Fruit fly (Drosophila melanogaster) whole organism, embryonic: Measurements from ENCODE around the gene Bet1.

ENCODE experiments used
- ATbp ChIP-seq: fragments of 200-800 bp; sonication (Bioruptor generic); optimal IDR thresholded peaks from 2 replicates; lab custom pipeline; 2017; ENCODE audit warnings: missing biosample characterization, mild to moderate bottlenecking, missing genetic modification characterization, missing genetic modification reagents
- Awh ChIP-seq: fragments of 200-800 bp; sonication (Bioruptor generic); IDR thresholded peaks from 2 replicates; pipeline ENCODE4, ENCODE4 v1.3.6; 2022; ENCODE audit warnings: missing biosample characterization, missing genetic modification characterization
- Bgb ChIP-seq: fragments of 200-800 bp; sonication (Bioruptor generic); IDR thresholded peaks from 2 replicates; pipeline ENCODE4 v1.3.6; 2022; ENCODE audit warnings: missing biosample characterization, missing genetic modification characterization; ENCODE audit not compliant: partially characterized antibody
- CG10462 ChIP-seq: fragments of 200-800 bp; sonication (Bioruptor generic); optimal IDR thresholded peaks from 2 replicates; lab custom pipeline; 2016; ENCODE audit warnings: missing biosample characterization, missing genetic modification characterization
- CG10959 ChIP-seq: fragments of 200-800 bp; sonication (Bioruptor generic); IDR thresholded peaks from 2 replicates; pipeline ENCODE4 v1.3.6; 2022; ENCODE audit warnings: missing biosample characterization, missing genetic modification characterization
- CG11398 ChIP-seq: fragments of 200-800 bp; sonication (Bioruptor generic); optimal IDR thresholded peaks from 2 replicates; lab custom pipeline; 2016; ENCODE audit warnings: missing biosample characterization, missing genetic modification characterization
- CG13296 ChIP-seq: fragments of 200-800 bp; sonication (Bioruptor generic); optimal IDR thresholded peaks from 3 replicates; lab custom pipeline; 2018; ENCODE audit warnings: missing biosample characterization, mild to moderate bottlenecking, missing genetic modification characterization
- CG13894 ChIP-seq: fragments of 200-800 bp; sonication (Bioruptor generic); optimal IDR thresholded peaks from 3 replicates; lab custom pipeline; 2018; ENCODE audit warnings: missing biosample characterization, mild to moderate bottlenecking, missing genetic modification characterization, moderate library complexity
- CG14050 ChIP-seq: fragments of 200-800 bp; sonication (Bioruptor generic); IDR thresholded peaks from 3 replicates; pipeline ENCODE4 v1.3.6; 2022; ENCODE audit warnings: missing biosample characterization, missing genetic modification characterization
- CG14710 ChIP-seq: fragments of 200-800 bp; sonication (Bioruptor generic); optimal IDR thresholded peaks from 3 replicates; lab custom pipeline; 2019; ENCODE audit warnings: missing biosample characterization, mild to moderate bottlenecking, missing genetic modification characterization, moderate library complexity
- CG17328 ChIP-seq: fragments of 200-800 bp; sonication (Bioruptor generic); IDR thresholded peaks from 2 replicates; pipeline ENCODE4 v1.3.6; 2022; ENCODE audit warnings: missing biosample characterization, missing genetic modification characterization
- CG17359 ChIP-seq: fragments of 200-800 bp; sonication (Bioruptor generic); optimal IDR thresholded peaks from 3 replicates; lab custom pipeline; 2018; ENCODE audit warnings: missing biosample characterization, mild to moderate bottlenecking, missing genetic modification characterization, moderate library complexity
- CG2678 ChIP-seq: fragments of 200-800 bp; sonication (Bioruptor generic); optimal IDR thresholded peaks from 3 replicates; lab custom pipeline; 2019; ENCODE audit warnings: missing biosample characterization, mild to moderate bottlenecking, missing genetic modification characterization, moderate library complexity
- CG31224 ChIP-seq: fragments of 200-800 bp; sonication (Bioruptor generic); IDR thresholded peaks from 2 replicates; pipeline ENCODE4 v1.3.6; 2022; ENCODE audit warnings: missing biosample characterization, missing genetic modification characterization
- CG3163 ChIP-seq: fragments of 200-800 bp; sonication (Bioruptor generic); optimal IDR thresholded peaks from 3 replicates; lab custom pipeline; 2016; ENCODE audit warnings: missing biosample characterization, missing genetic modification characterization
- CG32532 ChIP-seq: fragments of 200-800 bp; sonication (Bioruptor generic); IDR thresholded peaks from 2 replicates; pipeline ENCODE4 v1.3.6; 2022; ENCODE audit warnings: missing biosample characterization, missing genetic modification characterization
- CG32772 ChIP-seq: fragments of 200-800 bp; sonication (Bioruptor generic); IDR thresholded peaks from 2 replicates; pipeline ENCODE4 v1.3.6; 2022; ENCODE audit warnings: missing biosample characterization, missing genetic modification characterization
- CG34376 ChIP-seq: fragments of 200-800 bp; sonication (Bioruptor generic); optimal IDR thresholded peaks from 2 replicates; lab custom pipeline; 2018; ENCODE audit warnings: missing biosample characterization, mild to moderate bottlenecking, missing genetic modification characterization
- CG42726 ChIP-seq: fragments of 200-800 bp; sonication (Bioruptor generic); IDR thresholded peaks from 2 replicates; pipeline ENCODE4 v1.3.6; 2022; ENCODE audit warnings: missing biosample characterization, missing genetic modification characterization; ENCODE audit not compliant: partially characterized antibody
- CG4328 ChIP-seq: fragments of 200-800 bp; sonication (Bioruptor generic); optimal IDR thresholded peaks from 3 replicates; lab custom pipeline; 2017; ENCODE audit warnings: missing biosample characterization, missing genetic modification reagents, missing genetic modification characterization
- CG7963 ChIP-seq: fragments of 200-800 bp; sonication (Bioruptor generic); IDR thresholded peaks from 3 replicates; pipeline ENCODE4 v1.3.6; 2022; ENCODE audit warnings: missing biosample characterization, missing genetic modification characterization; ENCODE audit not compliant: partially characterized antibody
- CG8290 ChIP-seq, 3 experiments: fragments of 200-800 bp; sonication (Bioruptor generic); optimal IDR thresholded peaks; 2 replicates each; lab custom pipeline; 2016 to 2019; ENCODE audit warnings: missing biosample characterization in 3 of 3, missing genetic modification characterization in 3 of 3, mild to moderate bottlenecking in 2 of 3, moderate library complexity in 1 of 3
- CG8924 ChIP-seq: fragments of 200-800 bp; optimal IDR thresholded peaks from 3 replicates; lab custom pipeline; 2019; ENCODE audit warnings: missing biosample characterization, mild to moderate bottlenecking, missing genetic modification characterization, moderate library complexity
- CG8944 ChIP-seq: fragments of 200-800 bp; sonication (Bioruptor generic); optimal IDR thresholded peaks from 3 replicates; lab custom pipeline; 2016; ENCODE audit warnings: missing biosample characterization, missing genetic modification characterization
- CG9437 ChIP-seq: fragments of 200-800 bp; sonication (Bioruptor generic); optimal IDR thresholded peaks from 2 replicates; lab custom pipeline; 2018; ENCODE audit warnings: missing biosample characterization, mild to moderate bottlenecking, missing genetic modification characterization
- Gug ChIP-seq: fragments of 200-800 bp; sonication (Bioruptor generic); IDR thresholded peaks from 4 replicates; pipeline ENCODE4 v1.3.6; 2022; ENCODE audit warnings: missing biosample characterization, missing genetic modification characterization
- H15 ChIP-seq: fragments of 200-800 bp; sonication (Bioruptor generic); IDR thresholded peaks from 3 replicates; pipeline ENCODE4 v1.3.6; 2022; ENCODE audit warnings: missing biosample characterization, missing genetic modification characterization
- Hand ChIP-seq: fragments of 200-800 bp; sonication (Bioruptor generic); optimal IDR thresholded peaks from 2 replicates; lab custom pipeline; 2017; ENCODE audit warnings: mild to moderate bottlenecking, missing biosample characterization, missing genetic modification reagents, missing genetic modification characterization
- Lpt ChIP-seq: fragments of >200 bp; optimal IDR thresholded peaks from 2 replicates; lab custom pipeline; 2018; ENCODE audit warnings: missing biosample characterization, missing genetic modification characterization
- MBD-R2 ChIP-seq: fragments of 200-800 bp; sonication (Bioruptor generic); IDR thresholded peaks from 2 replicates; pipeline ENCODE4 v1.3.6; 2022; ENCODE audit warnings: missing biosample characterization, missing genetic modification characterization
- Max ChIP-seq: fragments of 200-800 bp; sonication (Bioruptor generic); optimal IDR thresholded peaks from 2 replicates; lab custom pipeline; 2016; ENCODE audit warnings: missing biosample characterization, mild to moderate bottlenecking, missing genetic modification characterization
- Med ChIP-seq: fragments of 200-800 bp; sonication (Bioruptor generic); peaks from one replicate; lab custom pipeline; 2016; ENCODE audit warnings: missing biosample characterization, missing genetic modification characterization, mild to moderate bottlenecking, inconsistent platforms, moderate library complexity
- Mrtf ChIP-seq: fragments of 200-800 bp; sonication (Bioruptor generic); IDR thresholded peaks from 3 replicates; pipeline ENCODE4 v1.3.6; 2022; ENCODE audit warnings: missing biosample characterization, missing genetic modification characterization
- Poxn ChIP-seq: fragments of 200-800 bp; sonication (Bioruptor generic); IDR thresholded peaks from 2 replicates; pipeline ENCODE4 v1.3.6; 2022; ENCODE audit warnings: missing biosample characterization, missing genetic modification characterization
- Six4 ChIP-seq: fragments of 200-800 bp; sonication (Bioruptor generic); optimal IDR thresholded peaks from 2 replicates; lab custom pipeline; 2016; ENCODE audit warnings: missing biosample characterization, missing genetic modification characterization
- bigmax ChIP-seq: fragments of 200-800 bp; sonication (Bioruptor generic); optimal IDR thresholded peaks from 2 replicates; lab custom pipeline; 2018; ENCODE audit warnings: missing biosample characterization, mild to moderate bottlenecking, missing genetic modification characterization
- cato ChIP-seq: fragments of 200-800 bp; sonication (Bioruptor generic); optimal IDR thresholded peaks from 2 replicates; lab custom pipeline; 2016; ENCODE audit warnings: missing biosample characterization, missing genetic modification characterization, borderline replicate concordance
- dysf ChIP-seq: fragments of 200-800 bp; sonication (Bioruptor generic); IDR thresholded peaks from 3 replicates; pipeline ENCODE4 v1.3.6; 2022; ENCODE audit warnings: missing biosample characterization, missing genetic modification characterization
- fd96Cb ChIP-seq: fragments of 200-800 bp; sonication (Bioruptor generic); optimal IDR thresholded peaks from 2 replicates; lab custom pipeline; 2018; ENCODE audit warnings: missing biosample characterization, mild to moderate bottlenecking, missing genetic modification characterization, moderate library complexity
- gsb ChIP-seq: fragments of 200-800 bp; sonication (Bioruptor generic); IDR thresholded peaks from 2 replicates; pipeline ENCODE4 v1.3.6; 2022; ENCODE audit warnings: missing biosample characterization, missing genetic modification characterization
- hb ChIP-seq: fragments of 200-800 bp; sonication (Bioruptor generic); IDR thresholded peaks from 3 replicates; pipeline ENCODE4 v1.3.6; 2022; ENCODE audit warnings: missing biosample characterization, missing genetic modification characterization; ENCODE audit not compliant: partially characterized antibody
- insv ChIP-seq, 2 experiments: fragments of 200-800 bp; sonication (Bioruptor generic); optimal IDR thresholded peaks; 3 replicates each; lab custom pipeline; 2016 to 2018; ENCODE audit warnings: missing biosample characterization in 2 of 2, missing genetic modification characterization in 2 of 2
- lola ChIP-seq, 3 experiments: fragments of >200 bp in 2 of 3; fragments of 200-800 bp in 1 of 3; sonication (Bioruptor generic) in 1 of 3; optimal IDR thresholded peaks; 2 replicates each; lab custom pipeline; 2017 to 2019; ENCODE audit warnings: missing biosample characterization in 3 of 3, missing genetic modification characterization in 3 of 3, mild to moderate bottlenecking in 1 of 3, moderate library complexity in 1 of 3
- luna ChIP-seq: fragments of 200-800 bp; sonication (Bioruptor generic); optimal IDR thresholded peaks from 2 replicates; lab custom pipeline; 2016; ENCODE audit warnings: missing biosample characterization, missing genetic modification characterization
- mirr ChIP-seq: fragments of 200-800 bp; sonication (Bioruptor generic); optimal IDR thresholded peaks from 3 replicates; lab custom pipeline; 2018; ENCODE audit warnings: missing biosample characterization, mild to moderate bottlenecking, missing genetic modification characterization
- pita ChIP-seq: fragments of 200-800 bp; sonication (Bioruptor generic); optimal IDR thresholded peaks from 2 replicates; lab custom pipeline; 2017; ENCODE audit warnings: missing biosample characterization, mild to moderate bottlenecking, missing genetic modification characterization
- repo ChIP-seq: fragments of 200-800 bp; sonication (Bioruptor generic); optimal IDR thresholded peaks from 2 replicates; lab custom pipeline; 2016; ENCODE audit warnings: missing biosample characterization, missing genetic modification characterization
- tio ChIP-seq: fragments of 200-800 bp; sonication (Bioruptor generic); optimal IDR thresholded peaks from 2 replicates; lab custom pipeline; 2017; ENCODE audit warnings: missing biosample characterization, missing genetic modification characterization, inconsistent platforms
- tna ChIP-seq: fragments of 200-800 bp; sonication (Bioruptor generic); IDR thresholded peaks from 2 replicates; pipeline ENCODE4 v1.3.6; 2022; ENCODE audit warnings: missing biosample characterization, missing genetic modification characterization; ENCODE audit not compliant: partially characterized antibody
- usp ChIP-seq: fragments of >200 bp; optimal IDR thresholded peaks from 2 replicates; lab custom pipeline; 2017; ENCODE audit warnings: missing biosample characterization, missing genetic modification characterization
- yki ChIP-seq: fragments of >200 bp; optimal IDR thresholded peaks from 3 replicates; lab custom pipeline; 2018

Gene Bet1

DNA sequence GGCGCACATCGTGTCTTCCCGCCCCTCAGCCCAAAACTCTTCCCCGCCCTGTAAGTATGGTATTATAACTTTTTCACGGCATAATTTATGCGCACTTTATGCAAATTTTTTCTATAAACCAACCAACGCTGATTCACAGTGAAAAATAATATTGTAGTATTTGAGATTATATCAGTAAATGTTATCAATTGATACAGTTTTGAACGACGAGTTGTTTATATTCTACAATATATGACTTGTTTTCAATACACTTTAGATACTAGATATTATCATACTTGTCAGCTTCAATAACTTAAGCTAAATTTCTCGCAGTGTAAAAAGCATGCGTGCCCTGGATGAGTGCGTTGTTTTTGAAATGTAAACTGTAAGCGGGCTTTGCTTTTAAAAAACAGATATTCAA lies 44.8 kb upstream of the Bet1 start (continued):
- TF ChIP-seq CG34376, result no peak
- no peak for TF ChIP-seq gsb
- TF ChIP-seq tna, result no peak
- no peak for TF ChIP-seq usp
- no peak for TF ChIP-seq CG8944
- TF ChIP-seq Hand, result no peak
- TF ChIP-seq CG9437 (GFP tag; lab: Kevin White, UChicago), result no peak
- TF ChIP-seq insv (GFP tag; optimal IDR thresholded peaks at IDR 0.05; lab: Kevin White, UChicago), result no peak
- no peak for TF ChIP-seq Poxn (GFP tag; lab: Robert Waterston, UW)
- peak; percentile 29 for TF ChIP-seq CG13296 (GFP tag; lab: Kevin White, UChicago)
- TF ChIP-seq Mrtf (GFP tag; lab: Robert Waterston, UW), result no peak
- TF ChIP-seq lola (GFP tag; optimal IDR thresholded peaks at IDR 0.05; lab: Kevin White, UChicago), result no peak
- no peak for TF ChIP-seq H15 (GFP tag; lab: Robert Waterston, UW)
- no peak for TF ChIP-seq tio (GFP tag; lab: Kevin White, UChicago)
- TF ChIP-seq mirr, result no peak
- no peak for TF ChIP-seq CG42726 (GFP tag; lab: Robert Waterston, UW)
- peak; percentile 36; the same call in 1 of the 2 replicates for TF ChIP-seq CG32772 (GFP tag; lab: Robert Waterston, UW)
- no peak for TF ChIP-seq CG8290 (GFP tag; optimal IDR thresholded peaks at IDR 0.05; lab: Kevin White, UChicago)
- TF ChIP-seq CG8290 (tag; optimal IDR thresholded peaks at IDR 0.05; lab: Kevin White, UChicago), result peak in 1 of 2 experiments; percentile 39
- no peak for TF ChIP-seq CG3163 (GFP tag; lab: Kevin White, UChicago)
- TF ChIP-seq MBD-R2, result no peak
- TF ChIP-seq CG11398 (GFP tag; lab: Kevin White, UChicago), result no peak
- peak; percentile 22; the same call in 1 of the 2 replicates for TF ChIP-seq CG31224
- TF ChIP-seq dysf (GFP tag; lab: Robert Waterston, UW), result peak; percentile 47; the same call in 1 of the 3 replicates
- no peak for TF ChIP-seq CG10959 (GFP tag; lab: Robert Waterston, UW)
- TF ChIP-seq pita, result no peak
- TF ChIP-seq Gug (GFP tag; lab: Robert Waterston, UW), result no peak
- peak; percentile 0 for TF ChIP-seq CG14710
- no peak for TF ChIP-seq repo (GFP tag; lab: Kevin White, UChicago)
- no peak for TF ChIP-seq hb (GFP tag; lab: Robert Waterston, UW)
- no peak for TF ChIP-seq CG17328 (GFP tag; lab: Robert Waterston, UW)
- TF ChIP-seq CG10462 (GFP tag; lab: Kevin White, UChicago), result no peak
- peak; percentile 78 for TF ChIP-seq CG2678 (tag; lab: Kevin White, UChicago)
- TF ChIP-seq CG17359, result peak; percentile 62
- peak; percentile 23 for TF ChIP-seq ATbp
- TF ChIP-seq CG13894 (tag; lab: Kevin White, UChicago), result peak; percentile 68
- no peak for TF ChIP-seq luna (GFP tag; lab: Kevin White, UChicago)
- TF ChIP-seq Med (GFP tag; lab: Kevin White, UChicago), result peak; percentile 69
- no peak for TF ChIP-seq Six4 (GFP tag; lab: Kevin White, UChicago)
- TF ChIP-seq CG8924, result peak; percentile 51
- TF ChIP-seq Bgb (GFP tag; lab: Robert Waterston, UW), result no peak
- TF ChIP-seq cato, result no peak
- TF ChIP-seq Lpt (GFP tag; lab: Kevin White, UChicago), result no peak
- no peak for TF ChIP-seq bigmax
- no peak for TF ChIP-seq CG14050 (GFP tag; lab: Robert Waterston, UW)
- no peak for TF ChIP-seq yki (lab: Kevin White, UChicago)
- TF ChIP-seq Max, result no peak
- TF ChIP-seq CG7963 (GFP tag; lab: Robert Waterston, UW), result no peak
- peak; percentile 62 for TF ChIP-seq CG32532 (GFP tag; lab: Robert Waterston, UW)
- no peak for TF ChIP-seq CG4328 (GFP tag; lab: Kevin White, UChicago)
- no peak for TF ChIP-seq Awh
- TF ChIP-seq fd96Cb, result peak; percentile 27
